Fruit fly (Drosophila melanogaster) whole organism, embryonic: ENCODE data around the gene CG5104.

Experiments
- Adf1 ChIP-seq: fragments of 200-800 bp; sonication (Bioruptor generic); IDR thresholded peaks from 2 replicates; pipeline ENCODE4 v1.3.6; 2022; ENCODE audit warnings: missing biosample characterization, missing genetic modification characterization
- Atf-2 ChIP-seq: fragments of 200-800 bp; sonication (Bioruptor generic); optimal IDR thresholded peaks from 2 replicates; lab custom pipeline; 2016; ENCODE audit warnings: missing biosample characterization, missing genetic modification characterization
- BEAF-32 ChIP-seq: fragments of 200-800 bp; sonication (Bioruptor generic); optimal IDR thresholded peaks from 3 replicates; lab custom pipeline; 2017; ENCODE audit warnings: missing biosample characterization, missing genetic modification characterization, mild to moderate bottlenecking, moderate library complexity, missing genetic modification reagents
- Bgb ChIP-seq: fragments of 200-800 bp; sonication (Bioruptor generic); IDR thresholded peaks from 2 replicates; pipeline ENCODE4 v1.3.6; 2022; ENCODE audit warnings: missing biosample characterization, missing genetic modification characterization; ENCODE audit not compliant: partially characterized antibody
- CG10209 ChIP-seq: fragments of 200-800 bp; sonication (Bioruptor generic); optimal IDR thresholded peaks from 3 replicates; lab custom pipeline; 2017; ENCODE audit warnings: missing biosample characterization, mild to moderate bottlenecking, missing genetic modification characterization, missing genetic modification reagents
- CG10274 ChIP-seq: fragments of 200-800 bp; sonication (Bioruptor generic); optimal IDR thresholded peaks from 3 replicates; lab custom pipeline; 2017; ENCODE audit warnings: missing biosample characterization, mild to moderate bottlenecking, missing genetic modification characterization
- CG14050 ChIP-seq: fragments of 200-800 bp; sonication (Bioruptor generic); IDR thresholded peaks from 3 replicates; pipeline ENCODE4 v1.3.6; 2022; ENCODE audit warnings: missing biosample characterization, missing genetic modification characterization
- CG15269 ChIP-seq: fragments of 200-800 bp; sonication (Bioruptor generic); optimal IDR thresholded peaks from 2 replicates; lab custom pipeline; 2018; ENCODE audit warnings: missing biosample characterization, mild to moderate bottlenecking, missing genetic modification characterization, moderate library complexity
- CG15696 ChIP-seq: fragments of 200-800 bp; sonication (Bioruptor generic); optimal IDR thresholded peaks from 2 replicates; lab custom pipeline; 2019; ENCODE audit warnings: missing biosample characterization, mild to moderate bottlenecking, missing genetic modification characterization, moderate library complexity
- CG1602 ChIP-seq: fragments of 200-800 bp; sonication (Bioruptor generic); optimal IDR thresholded peaks from 3 replicates; lab custom pipeline; 2016; ENCODE audit warnings: missing biosample characterization, missing genetic modification characterization
- CG1647 ChIP-seq: fragments of 200-800 bp; sonication (Bioruptor generic); optimal IDR thresholded peaks from 3 replicates; lab custom pipeline; 2016; ENCODE audit warnings: missing biosample characterization, missing genetic modification characterization
- CG17829 ChIP-seq: fragments of 200-800 bp; optimal IDR thresholded peaks from 2 replicates; lab custom pipeline; 2019; ENCODE audit warnings: missing biosample characterization, mild to moderate bottlenecking, missing genetic modification characterization, moderate library complexity
- CG18764 ChIP-seq: fragments of 200-800 bp; sonication (Bioruptor generic); optimal IDR thresholded peaks from 3 replicates; lab custom pipeline; 2016; ENCODE audit warnings: missing biosample characterization, missing genetic modification characterization
- CG2678 ChIP-seq: fragments of 200-800 bp; sonication (Bioruptor generic); optimal IDR thresholded peaks from 3 replicates; lab custom pipeline; 2019; ENCODE audit warnings: missing biosample characterization, mild to moderate bottlenecking, missing genetic modification characterization, moderate library complexity
- CG2712 ChIP-seq: fragments of 200-800 bp; optimal IDR thresholded peaks from 3 replicates; lab custom pipeline; 2019; ENCODE audit warnings: missing biosample characterization, mild to moderate bottlenecking, missing genetic modification characterization, moderate library complexity
- CG31224 ChIP-seq: fragments of 200-800 bp; sonication (Bioruptor generic); IDR thresholded peaks from 2 replicates; pipeline ENCODE4 v1.3.6; 2022; ENCODE audit warnings: missing biosample characterization, missing genetic modification characterization
- CG34224 ChIP-seq: fragments of 200-800 bp; sonication (Bioruptor generic); IDR thresholded peaks from 3 replicates; pipeline ENCODE4 v1.3.6; 2022; ENCODE audit warnings: missing biosample characterization, missing genetic modification characterization; ENCODE audit not compliant: partially characterized antibody
- CG4360 ChIP-seq: fragments of 200-800 bp; sonication (Bioruptor generic); IDR thresholded peaks from 2 replicates; pipeline ENCODE4 v1.3.6; 2022; ENCODE audit warnings: missing biosample characterization, missing genetic modification characterization
- CG43689 ChIP-seq: fragments of 200-800 bp; sonication (Bioruptor generic); IDR thresholded peaks from 2 replicates; pipeline ENCODE4 v1.3.6; 2022; ENCODE audit warnings: missing biosample characterization, missing genetic modification characterization
- CG5245 ChIP-seq: fragments of 200-800 bp; sonication (Bioruptor generic); optimal IDR thresholded peaks from 3 replicates; lab custom pipeline; 2016; ENCODE audit warnings: missing biosample characterization, missing genetic modification characterization
- CG8089 ChIP-seq: fragments of 200-800 bp; sonication (Bioruptor generic); optimal IDR thresholded peaks from 3 replicates; lab custom pipeline; 2016; ENCODE audit warnings: missing biosample characterization, missing genetic modification characterization
- CG8924 ChIP-seq: fragments of 200-800 bp; optimal IDR thresholded peaks from 3 replicates; lab custom pipeline; 2019; ENCODE audit warnings: missing biosample characterization, mild to moderate bottlenecking, missing genetic modification characterization, moderate library complexity
- CG9437 ChIP-seq: fragments of 200-800 bp; sonication (Bioruptor generic); optimal IDR thresholded peaks from 2 replicates; lab custom pipeline; 2018; ENCODE audit warnings: missing biosample characterization, mild to moderate bottlenecking, missing genetic modification characterization
- CG9609 ChIP-seq: fragments of 200-800 bp; sonication (Bioruptor generic); optimal IDR thresholded peaks from 3 replicates; lab custom pipeline; 2016; ENCODE audit warnings: missing biosample characterization, missing genetic modification characterization
- CG9797 ChIP-seq: fragments of 200-800 bp; sonication (Bioruptor generic); optimal IDR thresholded peaks from 3 replicates; lab custom pipeline; 2018; ENCODE audit warnings: missing biosample characterization, mild to moderate bottlenecking, missing genetic modification characterization
- CkIIα-i1 ChIP-seq: fragments of 200-800 bp; sonication (Bioruptor generic); IDR thresholded peaks from 2 replicates; pipeline ENCODE4 v1.3.6; 2022; ENCODE audit warnings: missing biosample characterization, missing genetic modification characterization
- Deaf1 ChIP-seq: fragments of 200-800 bp; optimal IDR thresholded peaks from 3 replicates; lab custom pipeline; 2019; ENCODE audit warnings: missing biosample characterization, mild to moderate bottlenecking, missing genetic modification characterization, moderate library complexity
- MBD-R2 ChIP-seq: fragments of 200-800 bp; sonication (Bioruptor generic); IDR thresholded peaks from 2 replicates; pipeline ENCODE4 v1.3.6; 2022; ENCODE audit warnings: missing biosample characterization, missing genetic modification characterization
- Rx ChIP-seq: fragments of 200-800 bp; sonication (Bioruptor generic); IDR thresholded peaks from 2 replicates; pipeline ENCODE4 v1.3.6; 2022; ENCODE audit warnings: missing biosample characterization, missing genetic modification characterization
- Spps ChIP-seq: fragments of 200-800 bp; sonication (Bioruptor generic); optimal IDR thresholded peaks from 2 replicates; lab custom pipeline; 2018; ENCODE audit warnings: missing biosample characterization, mild to moderate bottlenecking, missing genetic modification characterization
- Usf ChIP-seq: fragments of 200-800 bp; sonication (Bioruptor generic); optimal IDR thresholded peaks from 2 replicates; lab custom pipeline; 2017; ENCODE audit warnings: missing genotype, missing biosample characterization, missing genetic modification characterization
- al ChIP-seq: fragments of 200-800 bp; sonication (Bioruptor generic); IDR thresholded peaks from 2 replicates; pipeline ENCODE4 v1.3.6; 2022; ENCODE audit warnings: missing biosample characterization, missing genetic modification characterization
- cato ChIP-seq: fragments of 200-800 bp; sonication (Bioruptor generic); optimal IDR thresholded peaks from 2 replicates; lab custom pipeline; 2016; ENCODE audit warnings: missing biosample characterization, missing genetic modification characterization, borderline replicate concordance
- cg ChIP-seq: fragments of 200-800 bp; sonication (Bioruptor generic); optimal IDR thresholded peaks from 3 replicates; lab custom pipeline; 2019; ENCODE audit warnings: missing biosample characterization, mild to moderate bottlenecking, missing genetic modification characterization, moderate library complexity
- chif ChIP-seq, 2 experiments: fragments of 200-800 bp; sonication (Bioruptor generic); optimal IDR thresholded peaks; 3 replicates each; lab custom pipeline; 2016; ENCODE audit warnings: missing biosample characterization in 2 of 2, missing genetic modification characterization in 2 of 2
- corto ChIP-seq: fragments of 200-800 bp; sonication (Bioruptor generic); optimal IDR thresholded peaks from 2 replicates; lab custom pipeline; 2016; ENCODE audit warnings: missing biosample characterization, mild to moderate bottlenecking, missing genetic modification characterization, moderate library complexity
- crp ChIP-seq, 2 experiments: fragments of 200-800 bp; sonication (Bioruptor generic); optimal IDR thresholded peaks; 2 replicates in 1 of 2; 3 replicates in 1 of 2; lab custom pipeline; 2017; ENCODE audit warnings: missing biosample characterization in 2 of 2, missing genetic modification characterization in 2 of 2, mild to moderate bottlenecking in 1 of 2, moderate library complexity in 1 of 2
- fd102C ChIP-seq: fragments of 200-800 bp; sonication (Bioruptor generic); optimal IDR thresholded peaks from 2 replicates; lab custom pipeline; 2018; ENCODE audit warnings: missing biosample characterization, mild to moderate bottlenecking, missing genetic modification characterization, moderate library complexity
- gem ChIP-seq: fragments of 200-800 bp; sonication (Bioruptor generic); optimal IDR thresholded peaks from 2 replicates; lab custom pipeline; 2019; ENCODE audit warnings: missing biosample characterization, mild to moderate bottlenecking, missing genetic modification characterization, moderate library complexity
- gsb ChIP-seq: fragments of 200-800 bp; sonication (Bioruptor generic); IDR thresholded peaks from 2 replicates; pipeline ENCODE4 v1.3.6; 2022; ENCODE audit warnings: missing biosample characterization, missing genetic modification characterization
- gt ChIP-seq: fragments of 200-800 bp; sonication (Bioruptor generic); IDR thresholded peaks from 2 replicates; pipeline ENCODE4 v1.3.6; 2022; ENCODE audit warnings: missing biosample characterization, missing genetic modification characterization
- nmo ChIP-seq: fragments of 200-800 bp; sonication (Bioruptor generic); optimal IDR thresholded peaks from 2 replicates; lab custom pipeline; 2018; ENCODE audit warnings: missing biosample characterization, mild to moderate bottlenecking, missing genetic modification characterization, moderate library complexity
- oc ChIP-seq: fragments of 200-800 bp; sonication (Bioruptor generic); optimal IDR thresholded peaks from 2 replicates; lab custom pipeline; 2018; ENCODE audit warnings: missing biosample characterization, mild to moderate bottlenecking, missing genetic modification characterization, moderate library complexity
- pita ChIP-seq: fragments of 200-800 bp; sonication (Bioruptor generic); optimal IDR thresholded peaks from 2 replicates; lab custom pipeline; 2017; ENCODE audit warnings: missing biosample characterization, mild to moderate bottlenecking, missing genetic modification characterization
- pnt ChIP-seq: fragments of 200-800 bp; sonication (Bioruptor generic); optimal IDR thresholded peaks from 3 replicates; lab custom pipeline; 2016; ENCODE audit warnings: missing biosample characterization, missing genetic modification characterization
- psq ChIP-seq: fragments of 200-800 bp; sonication (Bioruptor generic); optimal IDR thresholded peaks from 2 replicates; lab custom pipeline; 2017; ENCODE audit warnings: missing biosample characterization, missing genetic modification characterization
- schlank ChIP-seq: fragments of 200-800 bp; sonication (Bioruptor generic); optimal IDR thresholded peaks from 2 replicates; lab custom pipeline; 2018; ENCODE audit warnings: missing biosample characterization, mild to moderate bottlenecking, missing genetic modification characterization
- sqz ChIP-seq: fragments of 200-800 bp; sonication (Bioruptor generic); optimal IDR thresholded peaks from 3 replicates; lab custom pipeline; 2018; ENCODE audit warnings: missing biosample characterization, mild to moderate bottlenecking, missing genetic modification characterization
- z ChIP-seq: fragments of 200-800 bp; sonication (Bioruptor generic); IDR thresholded peaks from 3 replicates; pipeline ENCODE4 v1.3.6; 2022; ENCODE audit warnings: missing biosample characterization, missing genetic modification characterization
- zf30C ChIP-seq: fragments of 200-800 bp; sonication (Bioruptor generic); optimal IDR thresholded peaks from 3 replicates; lab custom pipeline; 2018; ENCODE audit warnings: missing biosample characterization, mild to moderate bottlenecking, missing genetic modification characterization

The CG5104 gene

dm6 chr3L:20516519-20517178 is 4.2 kb upstream of the CG5104 start (continued):
- TF ChIP-seq CG34224 (GFP tag; lab: Robert Waterston, UW) (0 out of 3 replicates have a peak, but pooled peaks have one; percentile 31), schlank (no peak), CG2712 (tag; lab: Kevin White, UChicago) (peak; percentile 67), pnt (GFP tag; lab: Kevin White, UChicago) (no peak), chif (GFP tag; optimal IDR thresholded peaks at IDR 0.05; lab: Kevin White, UChicago) (no peak), sqz (no peak), Usf (peak; percentile 15), pita (GFP tag; lab: Kevin White, UChicago) (no peak), CG9797 (no peak), CG31224 (GFP tag; lab: Robert Waterston, UW) (no peak), corto (GFP tag; lab: Kevin White, UChicago) (no peak), nmo (GFP tag; lab: Kevin White, UChicago) (peak; percentile 49), zf30C (GFP tag; lab: Kevin White, UChicago) (peak; percentile 45), MBD-R2 (GFP tag; lab: Robert Waterston, UW) (no peak), CG17829 (tag; lab: Kevin White, UChicago) (peak; percentile 65), CG10274 (GFP tag; lab: Kevin White, UChicago) (no peak), Spps (peak; percentile 17), Atf-2 (GFP tag; lab: Kevin White, UChicago) (no peak), gem (tag; lab: Kevin White, UChicago) (peak; percentile 75), CG43689 (GFP tag; lab: Robert Waterston, UW) (no peak), crp (GFP tag; optimal IDR thresholded peaks at IDR 0.05; lab: Kevin White, UChicago) (no peak), CG10209 (no peak), CG1647 (GFP tag; lab: Kevin White, UChicago) (no peak), CG8924 (tag; lab: Kevin White, UChicago) (peak; percentile 61), fd102C (GFP tag; lab: Kevin White, UChicago) (no peak), Deaf1 (tag; lab: Kevin White, UChicago) (peak; percentile 61), CG14050 (GFP tag; lab: Robert Waterston, UW) (0 out of 3 replicates have a peak, but pooled peaks have one; percentile 20), gt (GFP tag; lab: Robert Waterston, UW) (no peak), Adf1 (peak; percentile 20; the same call in 1 of the 2 replicates), Rx (GFP tag; lab: Robert Waterston, UW) (no peak), CG8089 (GFP tag; lab: Kevin White, UChicago) (no peak), al (GFP tag; lab: Robert Waterston, UW) (no peak), CG4360 (GFP tag; lab: Robert Waterston, UW) (no peak), CkIIα-i1 (no peak), BEAF-32 (GFP tag; lab: Kevin White, UChicago) (no peak), CG9609 (GFP tag; lab: Kevin White, UChicago) (no peak), oc (no peak), CG2678 (peak; percentile 76), Bgb (GFP tag; lab: Robert Waterston, UW) (peak; percentile 68), CG15696 (tag; lab: Kevin White, UChicago) (peak; percentile 61), cg (GFP tag; lab: Kevin White, UChicago) (peak; percentile 33), psq (GFP tag; lab: Kevin White, UChicago) (no peak), cato (GFP tag; lab: Kevin White, UChicago) (no peak), CG15269 (tag; lab: Kevin White, UChicago) (peak; percentile 68), z (0 out of 3 replicates have a peak, but pooled peaks have one; percentile 11), CG1602 (GFP tag; lab: Kevin White, UChicago) (peak; percentile 40), CG9437 (GFP tag; lab: Kevin White, UChicago) (peak; percentile 53), CG18764 (GFP tag; lab: Kevin White, UChicago) (peak; percentile 9), CG5245 (GFP tag; lab: Kevin White, UChicago) (no peak), gsb (GFP tag; lab: Robert Waterston, UW) (no peak)
